Worm (Caenorhabditis elegans): ENCODE results near the gene R10E4.3.

R10E4.3 gene

DNA sequence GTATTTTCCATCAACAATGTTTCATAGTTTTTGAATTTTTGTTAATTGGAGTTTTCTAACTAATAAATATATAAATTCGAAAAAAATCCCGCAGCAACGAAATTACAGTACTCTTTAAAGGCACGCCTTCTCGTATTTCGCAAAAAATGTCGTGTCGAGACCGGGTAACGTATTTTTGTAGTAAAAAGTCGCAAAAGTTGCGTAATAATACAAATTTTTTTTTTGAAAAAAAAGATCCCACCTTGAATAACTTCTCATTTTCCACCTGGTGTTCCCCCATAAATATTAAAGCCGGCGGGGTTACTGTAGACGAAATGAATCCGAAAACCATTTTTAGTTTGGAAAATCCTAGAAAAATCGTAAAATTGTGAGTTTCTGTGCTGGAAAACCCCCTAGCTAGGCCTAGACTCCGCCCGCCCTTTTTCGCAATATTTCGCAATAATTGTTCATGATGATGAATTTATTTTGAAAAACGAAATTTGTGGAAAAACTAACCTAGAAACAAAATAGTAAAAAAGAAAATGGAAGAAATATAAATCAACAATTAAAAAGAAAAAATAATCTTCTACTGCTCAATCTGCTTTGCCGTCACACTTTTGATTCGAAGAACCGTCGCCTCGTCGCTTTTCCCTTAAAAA, 44.9 kb downstream of the R10E4.3 start, which contains the start of gene F43C1.7:
Gene F43C1.7, minus strand, starts transcription at position 351 of the 638 bp plus-strand sequence.
- TF ChIP-seq tbx-37 (GFP tag; conservative IDR thresholded peaks at IDR 0.05) (no peak), tra-4 (tag; optimal IDR thresholded peaks at IDR 0.05) (no peak), scrt-1 (GFP tag; IDR thresholded peaks at IDR 0.05) (no peak), flt-1 (GFP tag; IDR thresholded peaks at IDR 0.05) (no peak), ama-1 (optimal IDR thresholded peaks at IDR 0.05) (no peak), aly-1 (tag; optimal IDR thresholded peaks at IDR 0.05) (no peak), tbx-11 (GFP tag; IDR thresholded peaks at IDR 0.05) (no peak), ceh-13 (GFP tag; optimal IDR thresholded peaks at IDR 0.05) (no peak), hnd-1 (tag; optimal IDR thresholded peaks at IDR 0.05) (no peak)

DNA sequence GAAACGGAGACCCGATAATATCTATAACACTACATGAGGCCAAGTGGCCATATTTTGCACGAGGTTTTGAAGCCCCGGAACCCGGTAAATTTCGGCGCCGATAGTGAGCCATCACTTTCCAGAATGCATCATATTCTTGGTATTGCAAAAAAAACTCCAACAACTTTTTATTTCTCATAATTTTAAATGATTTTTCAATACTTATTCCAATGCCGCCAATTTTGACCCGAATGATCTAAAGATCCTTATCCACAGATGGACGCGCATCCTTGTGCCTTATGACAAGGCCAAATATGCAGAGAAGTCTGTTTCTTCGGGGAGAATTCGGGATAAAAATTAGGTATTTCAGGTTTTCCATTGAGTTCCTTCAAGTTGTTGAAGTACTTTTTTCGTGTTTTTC, 46.1 kb downstream of the R10E4.3 start:
- TF ChIP-seq F13C5.2 (tag; optimal IDR thresholded peaks at IDR 0.05), result no peak
- TF ChIP-seq sea-1 (GFP tag; conservative IDR thresholded peaks at IDR 0.05), result no peak
- no peak for TF ChIP-seq hnd-1 (tag; optimal IDR thresholded peaks at IDR 0.05)
- TF ChIP-seq ets-7 (tag; optimal IDR thresholded peaks at IDR 0.05), result no peak
- TF ChIP-seq hmg-4 (GFP tag; optimal IDR thresholded peaks at IDR 0.05), result no peak
- TF ChIP-seq ceh-36 (tag; optimal IDR thresholded peaks at IDR 0.05), result no peak
- no peak for TF ChIP-seq hmbx-1 (tag; optimal IDR thresholded peaks at IDR 0.05)
- TF ChIP-seq ceh-13 (GFP tag; optimal IDR thresholded peaks at IDR 0.05), result no peak
- no peak for TF ChIP-seq B0310.2 (tag; optimal IDR thresholded peaks at IDR 0.05)
- TF ChIP-seq tbx-11 (GFP tag; IDR thresholded peaks at IDR 0.05), result no peak
- no peak for TF ChIP-seq ama-1 (optimal IDR thresholded peaks at IDR 0.05)
- TF ChIP-seq pes-1 (GFP tag; IDR thresholded peaks at IDR 0.05), result no peak
- no peak for TF ChIP-seq scrt-1 (GFP tag; IDR thresholded peaks at IDR 0.05)
- no peak for TF ChIP-seq tra-4 (tag; optimal IDR thresholded peaks at IDR 0.05)
- no peak; the same call in 1 of the 2 replicates for TF ChIP-seq tbx-37 (GFP tag; conservative IDR thresholded peaks at IDR 0.05)
- no peak for TF ChIP-seq flt-1 (GFP tag; IDR thresholded peaks at IDR 0.05)
- no peak for TF ChIP-seq aly-1 (tag; optimal IDR thresholded peaks at IDR 0.05)

DNA sequence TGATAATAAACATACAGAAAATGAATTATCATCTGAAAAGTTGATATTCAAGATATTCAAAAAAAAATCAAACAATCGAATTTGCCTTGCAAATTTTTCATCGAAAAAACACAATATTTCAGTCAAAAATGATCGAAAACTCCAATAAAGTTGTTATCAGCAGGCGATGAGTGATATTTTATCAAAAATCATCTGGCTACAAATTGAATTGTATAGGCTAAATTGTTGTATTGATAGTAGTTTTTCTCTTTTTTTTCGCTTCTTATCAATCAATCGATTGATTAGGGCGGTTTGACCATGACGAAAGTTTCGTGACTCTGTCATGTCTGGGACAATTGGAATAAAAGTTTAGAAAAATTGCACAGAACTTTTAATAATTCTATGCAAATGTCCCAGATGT, 47.2 kb downstream of the R10E4.3 start:
- no peak for TF ChIP-seq pes-1 (GFP tag; IDR thresholded peaks at IDR 0.05)
- TF ChIP-seq scrt-1 (GFP tag; IDR thresholded peaks at IDR 0.05), result no peak
- no peak for TF ChIP-seq ama-1 (optimal IDR thresholded peaks at IDR 0.05)
- no peak for TF ChIP-seq hmg-4 (GFP tag; optimal IDR thresholded peaks at IDR 0.05)
- no peak for TF ChIP-seq tra-4 (tag; optimal IDR thresholded peaks at IDR 0.05)
- no peak for TF ChIP-seq hmbx-1 (tag; optimal IDR thresholded peaks at IDR 0.05)

DNA sequence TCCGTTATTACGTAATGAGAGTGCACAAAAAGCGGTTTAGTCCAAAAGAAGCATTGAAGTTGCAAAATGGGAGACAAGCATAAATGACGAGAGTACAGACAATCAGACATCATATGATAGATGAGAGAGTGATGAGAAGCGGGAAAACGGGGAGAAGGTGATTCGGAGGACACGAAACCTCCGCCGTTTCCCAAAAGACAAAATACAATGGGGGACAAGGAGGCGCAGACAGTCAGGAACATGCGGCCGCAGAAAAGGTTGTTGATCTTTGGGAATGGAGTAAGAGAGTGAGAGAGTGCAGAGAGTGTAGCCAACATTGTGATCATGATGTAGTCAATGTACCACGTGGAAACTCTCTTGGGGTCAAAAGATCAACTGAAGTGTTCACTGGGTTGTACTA, 49.6 kb downstream of the R10E4.3 start:
- TF ChIP-seq hmg-4 (GFP tag; optimal IDR thresholded peaks at IDR 0.05), result peak; percentile 15
- TF ChIP-seq F13C5.2 (tag; optimal IDR thresholded peaks at IDR 0.05), result no peak

DNA sequence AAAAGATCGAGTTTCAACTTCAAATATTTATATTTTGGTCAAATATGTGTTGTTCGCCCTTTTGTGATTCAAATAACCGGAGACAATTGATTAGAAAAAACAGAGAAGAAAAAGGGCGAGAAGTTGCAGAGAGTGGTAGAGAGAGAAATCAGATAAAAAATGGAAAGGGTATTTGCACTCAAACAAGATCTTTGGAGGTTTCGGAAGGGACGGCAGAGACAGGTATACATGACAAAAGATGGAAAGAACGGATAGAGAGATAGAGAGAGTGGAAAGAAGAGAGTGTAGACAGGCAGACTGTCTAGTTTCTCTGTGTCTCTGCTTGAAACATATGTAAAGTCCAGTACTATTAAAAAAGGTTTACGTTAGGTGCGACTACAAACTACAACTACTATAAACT, 51.1 kb downstream of the R10E4.3 start:
- TF ChIP-seq F13C5.2 (tag; optimal IDR thresholded peaks at IDR 0.05) (no peak), hmg-4 (GFP tag; optimal IDR thresholded peaks at IDR 0.05) (no peak), tbx-11 (GFP tag; IDR thresholded peaks at IDR 0.05) (no peak), B0310.2 (tag; optimal IDR thresholded peaks at IDR 0.05) (no peak), ets-7 (tag; optimal IDR thresholded peaks at IDR 0.05) (no peak), flt-1 (GFP tag; IDR thresholded peaks at IDR 0.05) (no peak), hmbx-1 (tag; optimal IDR thresholded peaks at IDR 0.05) (no peak), tbx-37 (GFP tag; conservative IDR thresholded peaks at IDR 0.05) (no peak)

All from whole organism, early embryonic.